Fruit fly (Drosophila melanogaster) whole organism, prepupa: Measurements from ENCODE around the gene Iml1.

ENCODE experiments used
- CG10631 ChIP-seq: fragments of 200-800 bp; sonication (Bioruptor generic); optimal IDR thresholded peaks from 2 replicates; lab custom pipeline; 2016; ENCODE audit warnings: missing biosample characterization, missing genetic modification characterization
- CG11294 ChIP-seq: fragments of 200-800 bp; sonication (Bioruptor generic); IDR thresholded peaks from 2 replicates; pipeline ENCODE4 v1.3.6; 2022; ENCODE audit warnings: missing biosample characterization, missing genetic modification characterization
- CG31627 ChIP-seq: fragments of 200-800 bp; sonication (Bioruptor generic); optimal IDR thresholded peaks from 3 replicates; lab custom pipeline; 2016; ENCODE audit warnings: missing biosample characterization, missing genetic modification characterization
- CG4318 ChIP-seq: fragments of 200-800 bp; sonication (Bioruptor generic); optimal IDR thresholded peaks from 3 replicates; lab custom pipeline; 2017; ENCODE audit warnings: missing biosample characterization, mild to moderate bottlenecking, missing genetic modification characterization
- CG6276 ChIP-seq: fragments of 200-800 bp; sonication (Bioruptor generic); optimal IDR thresholded peaks from 2 replicates; lab custom pipeline; 2017; ENCODE audit warnings: missing biosample characterization, mild to moderate bottlenecking, missing genetic modification characterization
- CG6792 ChIP-seq: fragments of 200-800 bp; sonication (Bioruptor generic); optimal IDR thresholded peaks from 3 replicates; lab custom pipeline; 2016; ENCODE audit warnings: missing biosample characterization, missing genetic modification characterization
- CG8632 ChIP-seq: fragments of 200-800 bp; sonication (Bioruptor generic); optimal IDR thresholded peaks from 3 replicates; lab custom pipeline; 2016; ENCODE audit warnings: missing biosample characterization, missing genetic modification characterization
- CG9139 ChIP-seq: fragments of 200-800 bp; sonication (Bioruptor generic); optimal IDR thresholded peaks from 3 replicates; lab custom pipeline; 2017; ENCODE audit warnings: missing biosample characterization, mild to moderate bottlenecking, missing genetic modification characterization
- Ets21C ChIP-seq: fragments of 200-800 bp; sonication (Bioruptor generic); optimal IDR thresholded peaks from 3 replicates; lab custom pipeline; 2016; ENCODE audit warnings: missing biosample characterization, missing genetic modification characterization
- Gug ChIP-seq: fragments of 200-800 bp; sonication (Bioruptor generic); IDR thresholded peaks from 2 replicates; pipeline ENCODE4 v1.3.6; 2022; ENCODE audit warnings: missing biosample characterization, missing genetic modification characterization
- Lpt ChIP-seq: fragments of 200-800 bp; sonication (Bioruptor generic); optimal IDR thresholded peaks from 3 replicates; lab custom pipeline; 2016; ENCODE audit warnings: missing biosample characterization, missing genetic modification characterization
- Smox ChIP-seq: fragments of 200-800 bp; sonication (Bioruptor generic); optimal IDR thresholded peaks from 3 replicates; lab custom pipeline; 2016; ENCODE audit warnings: missing biosample characterization, missing genetic modification characterization
- fd59A ChIP-seq: fragments of 200-800 bp; sonication (Bioruptor generic); optimal IDR thresholded peaks from 2 replicates; lab custom pipeline; 2017; ENCODE audit warnings: missing biosample characterization, mild to moderate bottlenecking, missing genetic modification characterization, missing genetic modification reagents

- TF ChIP-seq Lpt (GFP tag; lab: Kevin White, UChicago) = no peak
- TF ChIP-seq CG6792 (GFP tag; lab: Kevin White, UChicago) = no peak
- TF ChIP-seq CG11294 (GFP tag; lab: Robert Waterston, UW) = no peak
- no peak for TF ChIP-seq CG31627
- TF ChIP-seq CG10631 (GFP tag; lab: Kevin White, UChicago) = no peak
- no peak for TF ChIP-seq Ets21C
- no peak for TF ChIP-seq CG4318 (GFP tag; lab: Kevin White, UChicago)
- no peak for TF ChIP-seq Smox (GFP tag; lab: Kevin White, UChicago)
- TF ChIP-seq CG8632 (GFP tag; lab: Kevin White, UChicago) = no peak
- no peak for TF ChIP-seq CG9139 (GFP tag; lab: Kevin White, UChicago)
- no peak for TF ChIP-seq fd59A (GFP tag; lab: Kevin White, UChicago)
- no peak for TF ChIP-seq CG6276 (GFP tag; lab: Kevin White, UChicago)
- no peak for TF ChIP-seq Gug (GFP tag; lab: Robert Waterston, UW)
These were observed 31.5 kb downstream of the Iml1 start, which contains the start of the genes hfp and Psa for dm6 chr3L:1502086-1502893.
